Worm (Caenorhabditis elegans) whole organism, L2 larva: ENCODE results near the gene Y55D9A.2.

Source experiments
- dmd-4 ChIP-seq: sonication (generic microtip); optimal IDR thresholded peaks from 2 replicates; lab custom pipeline; 2017; ENCODE audit warnings: missing biosample characterization, missing genetic modification characterization
- lin-13 ChIP-seq: fragments of 150-350 bp; optimal IDR thresholded peaks from 2 replicates; lab custom pipeline; 2014; ENCODE audit warnings: missing biosample characterization, missing genetic modification reagents, missing genetic modification characterization
- unc-55 ChIP-seq: fragments of 150-350 bp; sonication (generic microtip); optimal IDR thresholded peaks from 3 replicates; lab custom pipeline; 2014; ENCODE audit warnings: missing biosample characterization, missing genetic modification reagents, missing genetic modification characterization

DNA sequence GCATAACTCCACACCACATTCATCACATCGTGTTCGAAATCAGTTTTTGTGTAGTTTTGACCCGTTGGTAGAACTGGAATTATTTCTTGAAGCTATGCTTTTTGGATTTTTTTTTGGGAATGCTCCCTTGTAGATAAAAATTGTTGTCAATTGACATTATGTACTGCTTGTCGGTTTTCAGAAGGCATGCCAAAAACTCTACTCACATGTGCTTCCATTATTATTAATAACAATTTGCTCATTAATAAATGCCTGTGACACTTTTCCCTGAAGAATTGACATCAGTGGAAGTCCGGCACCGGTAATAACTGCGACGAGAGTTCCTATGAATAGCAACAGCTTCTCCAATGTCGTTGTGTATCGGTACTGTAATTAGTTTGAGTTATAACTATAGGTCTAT lies 8.3 kb downstream of the Y55D9A.2 start:
- no peak for TF ChIP-seq unc-55 (GFP tag; lab: Kevin White, UChicago)
- TF ChIP-seq lin-13, result no peak
- no peak for TF ChIP-seq dmd-4 (tag; lab: Kevin White, UChicago)
